Fruit fly (Drosophila melanogaster): ENCODE results near the gene CG7789.

CG7789 gene

dm6 chr3R:29763154-29763553 is 39.8 kb upstream of the CG7789 start:
- TF ChIP-seq CG14655 (GFP tag; optimal IDR thresholded peaks at IDR 0.05) (peak; percentile 71), CG9948 (tag; optimal IDR thresholded peaks at IDR 0.05) (peak; percentile 75), Pif1A (GFP tag; optimal IDR thresholded peaks at IDR 0.05) (peak; percentile 93), gl (tag; optimal IDR thresholded peaks at IDR 0.05) (peak; percentile 52), EcR (GFP tag; optimal IDR thresholded peaks at IDR 0.05) (peak; percentile 51), Ets98B (GFP tag; IDR thresholded peaks at IDR 0.05) (peak; percentile 72), D1 (tag; optimal IDR thresholded peaks at IDR 0.05) (peak; percentile 46), CG15710 (tag; optimal IDR thresholded peaks at IDR 0.05) (peak; percentile 83), CG32121 (GFP tag; IDR thresholded peaks at IDR 0.05) (peak; percentile 58), CG4496 (GFP tag; IDR thresholded peaks at IDR 0.05) (peak; percentile 85), CG10348 (GFP tag; IDR thresholded peaks at IDR 0.05) (no peak), CG8159 (tag; optimal IDR thresholded peaks at IDR 0.05) (peak; percentile 85), CG8301 (tag; optimal IDR thresholded peaks at IDR 0.05) (peak; percentile 70), fd96Ca (GFP tag; IDR thresholded peaks at IDR 0.05) (peak; percentile 77), Pif1B (GFP tag; optimal IDR thresholded peaks at IDR 0.05) (peak; percentile 74), Snoo (tag; optimal IDR thresholded peaks at IDR 0.05) (peak; percentile 93), rn (GFP tag; IDR thresholded peaks at IDR 0.05) (peak; percentile 69), CG12605 (GFP tag; IDR thresholded peaks at IDR 0.05) (peak; percentile 56), CG17806 (tag; optimal IDR thresholded peaks at IDR 0.05) (peak; percentile 81), CG13204 (GFP tag; optimal IDR thresholded peaks at IDR 0.05) (peak; percentile 36), CG34367 (tag; optimal IDR thresholded peaks at IDR 0.05) (peak; percentile 72)

- peak; percentile 22 for TF ChIP-seq CG17806 (tag; optimal IDR thresholded peaks at IDR 0.05)
- TF ChIP-seq Pif1A (GFP tag; optimal IDR thresholded peaks at IDR 0.05): no peak
- no peak for TF ChIP-seq CG4496 (GFP tag; IDR thresholded peaks at IDR 0.05)
- TF ChIP-seq CG32121 (GFP tag; IDR thresholded peaks at IDR 0.05): no peak
- TF ChIP-seq CG15710 (tag; optimal IDR thresholded peaks at IDR 0.05): no peak
- no peak for TF ChIP-seq Ets98B (GFP tag; IDR thresholded peaks at IDR 0.05)
- TF ChIP-seq rn (GFP tag; IDR thresholded peaks at IDR 0.05): no peak
- TF ChIP-seq D1 (tag; optimal IDR thresholded peaks at IDR 0.05): no peak
- TF ChIP-seq CG34367 (tag; optimal IDR thresholded peaks at IDR 0.05): no peak
- peak; percentile 43 for TF ChIP-seq CG8159 (tag; optimal IDR thresholded peaks at IDR 0.05)
- TF ChIP-seq Pif1B (GFP tag; optimal IDR thresholded peaks at IDR 0.05): no peak
- TF ChIP-seq EcR (GFP tag; optimal IDR thresholded peaks at IDR 0.05): no peak
- no peak for TF ChIP-seq CG10348 (GFP tag; IDR thresholded peaks at IDR 0.05)
- no peak for TF ChIP-seq CG9948 (tag; optimal IDR thresholded peaks at IDR 0.05)
- TF ChIP-seq CG13204 (GFP tag; optimal IDR thresholded peaks at IDR 0.05): no peak
- no peak for TF ChIP-seq Snoo (tag; optimal IDR thresholded peaks at IDR 0.05)
- TF ChIP-seq CG14655 (GFP tag; optimal IDR thresholded peaks at IDR 0.05): peak; percentile 29
- no peak for TF ChIP-seq CG12605 (GFP tag; IDR thresholded peaks at IDR 0.05)
- TF ChIP-seq fd96Ca (GFP tag; IDR thresholded peaks at IDR 0.05): no peak
- TF ChIP-seq CG8301 (tag; optimal IDR thresholded peaks at IDR 0.05): no peak
- no peak for TF ChIP-seq gl (tag; optimal IDR thresholded peaks at IDR 0.05)
Measured at dm6 chr3R:29763804-29764203, 39.2 kb upstream of the CG7789 start.

dm6 chr3R:29764249-29765042 is 38.5 kb upstream of the CG7789 start:
- TF ChIP-seq Pif1A (GFP tag; optimal IDR thresholded peaks at IDR 0.05): no peak
- TF ChIP-seq CG34367 (tag; optimal IDR thresholded peaks at IDR 0.05): no peak
- no peak for TF ChIP-seq CG15710 (tag; optimal IDR thresholded peaks at IDR 0.05)
- peak; percentile 95 for TF ChIP-seq EcR (GFP tag; optimal IDR thresholded peaks at IDR 0.05)
- no peak for TF ChIP-seq gl (tag; optimal IDR thresholded peaks at IDR 0.05)
- TF ChIP-seq CG8159 (tag; optimal IDR thresholded peaks at IDR 0.05): no peak
- TF ChIP-seq fd96Ca (GFP tag; IDR thresholded peaks at IDR 0.05): no peak
- peak; percentile 11 for TF ChIP-seq CG13204 (GFP tag; optimal IDR thresholded peaks at IDR 0.05)
- no peak for TF ChIP-seq CG17806 (tag; optimal IDR thresholded peaks at IDR 0.05)
- no peak for TF ChIP-seq Pif1B (GFP tag; optimal IDR thresholded peaks at IDR 0.05)

- peak; percentile 42; the same call in 2 of the 3 replicates for TF ChIP-seq CG4496 (GFP tag; IDR thresholded peaks at IDR 0.05)
- TF ChIP-seq CG9948 (tag; optimal IDR thresholded peaks at IDR 0.05): no peak
- TF ChIP-seq fd96Ca (GFP tag; IDR thresholded peaks at IDR 0.05): no peak
- TF ChIP-seq CG13204 (GFP tag; optimal IDR thresholded peaks at IDR 0.05): peak; percentile 7
Measured at dm6 chr3R:29765267-29766095, 37.5 kb upstream of the CG7789 start, which contains the start of gene kay. TSS of gene kay (plus strand) at chr3R:29765995.

- TF ChIP-seq Ets98B (GFP tag; IDR thresholded peaks at IDR 0.05) (no peak), CG9948 (tag; optimal IDR thresholded peaks at IDR 0.05) (no peak), Snoo (tag; optimal IDR thresholded peaks at IDR 0.05) (no peak), gl (tag; optimal IDR thresholded peaks at IDR 0.05) (no peak), CG14655 (GFP tag; optimal IDR thresholded peaks at IDR 0.05) (no peak), Pif1B (GFP tag; optimal IDR thresholded peaks at IDR 0.05) (no peak), CG12605 (GFP tag; IDR thresholded peaks at IDR 0.05) (no peak), CG8301 (tag; optimal IDR thresholded peaks at IDR 0.05) (no peak), fd96Ca (GFP tag; IDR thresholded peaks at IDR 0.05) (no peak), CG8159 (tag; optimal IDR thresholded peaks at IDR 0.05) (no peak), EcR (GFP tag; optimal IDR thresholded peaks at IDR 0.05) (no peak), CG10348 (GFP tag; IDR thresholded peaks at IDR 0.05) (no peak), rn (GFP tag; IDR thresholded peaks at IDR 0.05) (no peak), CG32121 (GFP tag; IDR thresholded peaks at IDR 0.05) (no peak), CG4496 (GFP tag; IDR thresholded peaks at IDR 0.05) (no peak), CG17806 (tag; optimal IDR thresholded peaks at IDR 0.05) (no peak), CG34367 (tag; optimal IDR thresholded peaks at IDR 0.05) (no peak), D1 (tag; optimal IDR thresholded peaks at IDR 0.05) (no peak)
Measured at dm6 chr3R:29767236-29767635, 35.8 kb upstream of the CG7789 start.

Measured in whole organism, pupa.